Fruit fly (Drosophila melanogaster): ENCODE results near the gene CG12986.

The CG12986 gene

DNA sequence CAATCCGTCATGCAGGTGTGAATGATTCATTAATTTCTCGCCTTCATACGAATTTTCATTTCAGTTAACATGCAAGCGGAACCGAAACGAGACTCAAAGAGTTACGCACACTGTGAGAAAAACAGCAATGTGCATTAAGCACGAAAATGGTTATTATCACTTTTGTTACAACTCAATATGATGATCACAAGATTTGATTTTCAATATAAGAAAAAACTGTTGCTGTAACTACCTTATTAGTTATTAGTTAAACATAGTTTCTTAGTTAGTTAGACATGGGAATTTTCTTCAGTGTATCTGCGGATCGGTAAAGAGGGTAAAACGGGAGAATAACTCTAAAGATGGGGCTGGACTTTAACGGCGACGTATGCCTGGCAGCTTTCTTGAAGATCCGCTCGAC is 4.7 kb downstream of the CG12986 start (continued):
- TF ChIP-seq CrebA (GFP tag; optimal IDR thresholded peaks at IDR 0.05; ENCODE audit: borderline replicate concordance) (no peak), dsf (GFP tag; optimal IDR thresholded peaks at IDR 0.05; ENCODE audit: borderline replicate concordance) (no peak)

DNA sequence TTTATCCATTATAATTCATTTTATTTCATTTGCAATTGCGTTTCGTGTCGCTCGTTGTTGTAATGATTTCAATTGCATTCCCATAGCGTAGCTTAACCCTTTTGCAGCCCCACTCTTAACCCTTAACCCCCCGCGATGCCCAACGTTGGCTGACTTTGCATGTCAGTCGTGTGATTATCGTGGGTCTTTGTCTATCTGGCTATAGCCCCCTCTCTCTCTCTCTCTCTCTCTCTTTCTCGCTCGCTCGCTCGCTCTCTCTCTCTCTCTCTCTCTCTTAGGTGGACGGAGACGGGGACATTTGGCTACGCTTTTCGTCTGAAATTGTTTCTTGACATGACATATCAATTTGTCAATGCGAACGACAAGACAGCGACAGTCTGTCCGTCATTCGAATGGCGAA is 7.3 kb downstream of the CG12986 start:
- TF ChIP-seq dmrt93B (GFP tag; optimal IDR thresholded peaks at IDR 0.05) (no peak), brk (GFP tag; optimal IDR thresholded peaks at IDR 0.05) (no peak), CrebA (GFP tag; optimal IDR thresholded peaks at IDR 0.05; ENCODE audit: borderline replicate concordance) (no peak), h (GFP tag; optimal IDR thresholded peaks at IDR 0.05) (no peak), usp (GFP tag; optimal IDR thresholded peaks at IDR 0.05) (no peak), tai (GFP tag; optimal IDR thresholded peaks at IDR 0.05) (no peak), Sp1 (GFP tag; optimal IDR thresholded peaks at IDR 0.05) (no peak), Vsx2 (GFP tag; optimal IDR thresholded peaks at IDR 0.05; ENCODE audit: partially characterized antibody) (no peak), OdsH (GFP tag; optimal IDR thresholded peaks at IDR 0.05) (no peak), sage (GFP tag; optimal IDR thresholded peaks at IDR 0.05) (no peak), psq (GFP tag; optimal IDR thresholded peaks at IDR 0.05) (no peak), Hnf4 (GFP tag; optimal IDR thresholded peaks at IDR 0.05) (no peak), CG32264 (GFP tag; optimal IDR thresholded peaks at IDR 0.05) (no peak), woc (GFP tag; optimal IDR thresholded peaks at IDR 0.05) (no peak), N (GFP tag; optimal IDR thresholded peaks at IDR 0.05) (no peak), CG9705 (GFP tag; optimal IDR thresholded peaks at IDR 0.05) (no peak), Hr83 (GFP tag; optimal IDR thresholded peaks at IDR 0.05; ENCODE audit: poor library complexity, severe bottlenecking) (no peak), fru (GFP tag; optimal IDR thresholded peaks at IDR 0.05) (no peak)

DNA sequence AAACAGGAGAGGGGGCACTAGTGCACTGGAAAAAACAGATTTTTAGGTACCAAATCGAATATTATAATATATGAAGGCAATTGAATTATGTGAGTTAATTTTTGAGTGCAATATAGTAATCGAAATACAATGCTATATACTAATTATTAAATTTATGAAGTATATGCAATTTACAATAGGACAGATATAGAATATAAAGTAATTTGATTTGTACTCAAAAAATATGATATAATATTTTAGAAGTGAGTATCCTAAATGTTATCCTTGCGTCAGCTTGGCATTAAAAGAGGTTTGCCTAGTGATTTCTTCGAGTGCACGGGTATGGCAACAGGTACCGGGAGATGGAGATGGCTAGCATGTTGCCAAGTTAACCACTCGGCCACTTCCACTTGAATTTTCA is 12.5 kb downstream of the CG12986 start:
- TF ChIP-seq rgr (GFP tag; optimal IDR thresholded peaks at IDR 0.05) (peak; percentile 37), Dfd (GFP tag; optimal IDR thresholded peaks at IDR 0.05) (no peak), woc (GFP tag; optimal IDR thresholded peaks at IDR 0.05) (no peak), psq (GFP tag; optimal IDR thresholded peaks at IDR 0.05) (peak; percentile 28), Jra (GFP tag; optimal IDR thresholded peaks at IDR 0.05) (no peak), fru (GFP tag; optimal IDR thresholded peaks at IDR 0.05) (peak; percentile 49), tai (GFP tag; optimal IDR thresholded peaks at IDR 0.05) (no peak), h (GFP tag; optimal IDR thresholded peaks at IDR 0.05) (peak; percentile 46), sv (GFP tag; optimal IDR thresholded peaks at IDR 0.05) (no peak), Dif (GFP tag; optimal IDR thresholded peaks at IDR 0.05; ENCODE audit: partially characterized antibody) (no peak), ey (GFP tag; optimal IDR thresholded peaks at IDR 0.05) (peak; percentile 19), N (GFP tag; optimal IDR thresholded peaks at IDR 0.05) (no peak), Sp1 (GFP tag; optimal IDR thresholded peaks at IDR 0.05) (peak; percentile 68), GATAd (GFP tag; optimal IDR thresholded peaks at IDR 0.05) (no peak), OdsH (GFP tag; optimal IDR thresholded peaks at IDR 0.05) (peak; percentile 87), lola (GFP tag; optimal IDR thresholded peaks at IDR 0.05) (no peak), CG9705 (GFP tag; optimal IDR thresholded peaks at IDR 0.05) (peak; percentile 12), CrebA (GFP tag; optimal IDR thresholded peaks at IDR 0.05; ENCODE audit: borderline replicate concordance) (no peak), HLH106 (tag; optimal IDR thresholded peaks at IDR 0.05) (peak; percentile 61), dmrt93B (GFP tag; optimal IDR thresholded peaks at IDR 0.05) (peak; percentile 32), foxo (GFP tag; optimal IDR thresholded peaks at IDR 0.05) (peak in 1 of 2 experiments; percentile 66), usp (GFP tag; optimal IDR thresholded peaks at IDR 0.05) (no peak), Abd-B (GFP tag; optimal IDR thresholded peaks at IDR 0.05) (no peak)

DNA sequence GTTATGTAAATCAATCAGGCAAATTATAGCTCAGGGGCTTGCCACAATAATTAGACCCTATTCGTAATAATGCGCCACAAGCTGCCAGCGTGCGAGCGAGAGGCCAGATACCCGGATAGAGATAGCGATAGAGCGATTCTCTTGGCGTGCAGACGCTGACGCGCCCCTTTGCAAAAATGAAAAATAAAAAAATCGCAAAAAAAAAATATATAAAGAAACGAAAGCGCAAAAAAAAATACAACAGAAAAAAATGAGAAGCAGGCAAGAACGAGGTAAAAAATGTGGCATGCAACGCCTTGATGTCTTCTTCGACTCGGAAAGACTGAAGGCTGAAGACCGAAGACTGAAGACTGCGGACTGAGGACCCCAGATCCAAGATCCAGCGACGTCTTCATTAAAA is 13.2 kb downstream of the CG12986 start:
- TF ChIP-seq Rel (GFP tag; optimal IDR thresholded peaks at IDR 0.05) (no peak), Rel (tag; optimal IDR thresholded peaks at IDR 0.05) (no peak), Vsx2 (GFP tag; optimal IDR thresholded peaks at IDR 0.05; ENCODE audit: partially characterized antibody) (peak; percentile 25)

DNA sequence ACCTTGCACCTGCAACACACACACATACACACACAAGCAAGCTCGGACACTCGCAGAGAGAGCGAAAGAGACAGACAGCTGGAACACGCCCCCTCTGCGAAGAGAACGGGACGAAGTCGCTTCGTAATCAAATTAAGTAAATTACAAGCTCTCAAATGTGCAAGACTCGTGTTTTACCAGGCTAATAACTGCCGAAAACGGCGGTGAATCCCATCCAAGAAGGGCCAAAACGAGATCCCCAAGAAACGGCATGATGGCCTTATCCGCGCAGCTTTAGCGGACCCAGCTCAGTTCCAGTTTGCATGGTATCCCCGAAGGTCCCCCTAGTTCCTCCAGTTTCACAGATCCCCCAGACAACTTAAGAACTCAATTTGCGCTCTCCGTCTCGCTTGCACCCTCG is 15.4 kb downstream of the CG12986 start:
- no peak for TF ChIP-seq Rel (GFP tag; optimal IDR thresholded peaks at IDR 0.05)
- TF ChIP-seq Rel (tag; optimal IDR thresholded peaks at IDR 0.05) = peak; percentile 79
- TF ChIP-seq CG9705 (GFP tag; optimal IDR thresholded peaks at IDR 0.05) = no peak
- TF ChIP-seq Vsx2 (GFP tag; optimal IDR thresholded peaks at IDR 0.05; ENCODE audit: partially characterized antibody) = peak; percentile 63
- TF ChIP-seq sage (GFP tag; optimal IDR thresholded peaks at IDR 0.05) = no peak
- TF ChIP-seq CrebA (GFP tag; optimal IDR thresholded peaks at IDR 0.05; ENCODE audit: borderline replicate concordance) = no peak
- peak; percentile 6 for TF ChIP-seq psq (GFP tag; optimal IDR thresholded peaks at IDR 0.05)
- no peak for TF ChIP-seq HLH106 (tag; optimal IDR thresholded peaks at IDR 0.05)

All from whole organism, wandering third instar larva.